Worm (Caenorhabditis elegans) whole organism, L2 larva: ENCODE measurements around the gene Y54G2A.44.

Experiments
- R02D3.7 ChIP-seq: fragments of 150-350 bp; optimal IDR thresholded peaks from 2 replicates; lab custom pipeline; 2014; ENCODE audit warnings: missing biosample characterization, missing genetic modification characterization
- Y55F3AM.14 ChIP-seq: fragments of 200-800 bp; sonication (Bioruptor generic); optimal IDR thresholded peaks from 2 replicates; lab custom pipeline; 2018; ENCODE audit warnings: mild to moderate bottlenecking, missing genetic modification characterization, missing compliant biosample characterization
- ZK546.5 ChIP-seq: sonication (generic microtip); optimal IDR thresholded peaks from 2 replicates; lab custom pipeline; 2017; ENCODE audit warnings: missing biosample characterization, missing genetic modification characterization
- alr-1 ChIP-seq: fragments of 150-350 bp; optimal IDR thresholded peaks from 2 replicates; lab custom pipeline; 2014; ENCODE audit warnings: missing biosample characterization, missing genetic modification characterization
- aly-2 ChIP-seq: fragments of 150-350 bp; optimal IDR thresholded peaks from 2 replicates; lab custom pipeline; 2014; ENCODE audit warnings: missing biosample characterization, missing genetic modification characterization
- blmp-1 ChIP-seq: sonication (generic microtip); optimal IDR thresholded peaks from 2 replicates; lab custom pipeline; 2017; ENCODE audit warnings: missing genetic modification characterization, mild to moderate bottlenecking, missing compliant biosample characterization, antibody characterized with exemption, moderate library complexity; ENCODE audit not compliant: insufficient read depth
- ceh-16 ChIP-seq: fragments of 150-350 bp; optimal IDR thresholded peaks from 2 replicates; lab custom pipeline; 2014; ENCODE audit warnings: missing biosample characterization, missing genetic modification characterization
- ceh-82 ChIP-seq: fragments of 150-350 bp; optimal IDR thresholded peaks from 2 replicates; lab custom pipeline; 2014; ENCODE audit warnings: missing biosample characterization, missing genetic modification characterization
- crh-2 ChIP-seq: sonication (generic microtip); optimal IDR thresholded peaks from 2 replicates; lab custom pipeline; 2017; ENCODE audit warnings: missing biosample characterization, missing genetic modification characterization
- dmd-4 ChIP-seq: sonication (generic microtip); optimal IDR thresholded peaks from 2 replicates; lab custom pipeline; 2017; ENCODE audit warnings: missing biosample characterization, missing genetic modification characterization
- elt-1 ChIP-seq: fragments of 150-350 bp; optimal IDR thresholded peaks from 2 replicates; lab custom pipeline; 2014; ENCODE audit warnings: missing biosample characterization, missing genetic modification characterization
- elt-3 ChIP-seq: sonication (generic microtip); optimal IDR thresholded peaks from 2 replicates; lab custom pipeline; 2017; ENCODE audit warnings: missing biosample characterization, missing genetic modification characterization
- gmeb-1 ChIP-seq: fragments of 150-350 bp; optimal IDR thresholded peaks from 2 replicates; lab custom pipeline; 2014; ENCODE audit warnings: missing biosample characterization, missing genetic modification characterization
- lin-11 ChIP-seq: fragments of 150-350 bp; sonication (generic microtip); optimal IDR thresholded peaks from 2 replicates; lab custom pipeline; 2014; ENCODE audit warnings: missing biosample characterization, missing genetic modification characterization, inconsistent platforms, mixed read lengths
- lin-39 ChIP-seq: fragments of 150-350 bp; optimal IDR thresholded peaks from 2 replicates; lab custom pipeline; 2014; ENCODE audit warnings: missing biosample characterization, missing genetic modification reagents, missing genetic modification characterization
- mab-5 ChIP-seq: fragments of 150-350 bp; optimal IDR thresholded peaks from 2 replicates; lab custom pipeline; 2014; ENCODE audit warnings: missing biosample characterization, missing genetic modification characterization
- mbf-1 ChIP-seq: sonication (generic microtip); optimal IDR thresholded peaks from 2 replicates; lab custom pipeline; 2017; ENCODE audit warnings: missing biosample characterization, missing genetic modification characterization
- mdl-1 ChIP-seq, 2 experiments: fragments of 150-350 bp in 1 of 2; sonication (generic microtip) in 1 of 2; optimal IDR thresholded peaks; 2 replicates each; lab custom pipeline; 2017; ENCODE audit warnings: missing biosample characterization in 2 of 2, missing genetic modification characterization in 2 of 2
- nhr-10 ChIP-seq: sonication (generic microtip); optimal IDR thresholded peaks from 2 replicates; lab custom pipeline; 2017; ENCODE audit warnings: missing biosample characterization, missing genetic modification characterization
- nhr-11 ChIP-seq: fragments of 150-350 bp; optimal IDR thresholded peaks from 2 replicates; lab custom pipeline; 2014; ENCODE audit warnings: missing biosample characterization, missing genetic modification characterization
- nhr-12 ChIP-seq: fragments of 150-350 bp; optimal IDR thresholded peaks from 2 replicates; lab custom pipeline; 2014; ENCODE audit warnings: missing biosample characterization, missing genetic modification characterization
- nhr-129 ChIP-seq: fragments of 150-350 bp; optimal IDR thresholded peaks from 2 replicates; lab custom pipeline; 2014; ENCODE audit warnings: missing biosample characterization, missing genetic modification characterization
- nhr-23 ChIP-seq: fragments of 150-350 bp; optimal IDR thresholded peaks from 2 replicates; lab custom pipeline; 2014; ENCODE audit warnings: missing biosample characterization, missing genetic modification reagents, missing genetic modification characterization
- nhr-237 ChIP-seq: fragments of 150-350 bp; optimal IDR thresholded peaks from 2 replicates; lab custom pipeline; 2014; ENCODE audit warnings: missing biosample characterization, missing genetic modification characterization
- nhr-25 ChIP-seq: fragments of 150-350 bp; sonication (generic microtip); optimal IDR thresholded peaks from 3 replicates; lab custom pipeline; 2014; ENCODE audit warnings: missing biosample characterization, missing genetic modification characterization
- nhr-6 ChIP-seq: fragments of 150-350 bp; optimal IDR thresholded peaks from 2 replicates; lab custom pipeline; 2014; ENCODE audit warnings: missing biosample characterization, missing genetic modification characterization
- nhr-77 ChIP-seq: fragments of 150-350 bp; optimal IDR thresholded peaks from 2 replicates; lab custom pipeline; 2014; ENCODE audit warnings: missing biosample characterization, missing genetic modification characterization
- peb-1 ChIP-seq: fragments of 150-350 bp; optimal IDR thresholded peaks from 2 replicates; lab custom pipeline; 2014; ENCODE audit warnings: missing biosample characterization, missing genetic modification characterization
- skn-1 ChIP-seq: sonication (generic microtip); optimal IDR thresholded peaks from 2 replicates; lab custom pipeline; 2017; ENCODE audit warnings: missing biosample characterization, missing genetic modification characterization
- sma-3 ChIP-seq: sonication (generic microtip); optimal IDR thresholded peaks from 2 replicates; lab custom pipeline; 2016; ENCODE audit warnings: missing genetic modification reagents, missing genetic modification characterization, missing compliant biosample characterization
- sma-9 ChIP-seq, 2 experiments: fragments of 150-350 bp in 1 of 2; sonication (generic microtip) in 1 of 2; optimal IDR thresholded peaks; 2 replicates each; lab custom pipeline; 2014 to 2016; ENCODE audit warnings: missing genetic modification characterization in 2 of 2, mild to moderate bottlenecking in 1 of 2, missing biosample characterization in 1 of 2, missing compliant biosample characterization in 1 of 2, missing genetic modification reagents in 1 of 2, moderate library complexity in 1 of 2
- snpc-4 ChIP-seq: fragments of 150-350 bp; optimal IDR thresholded peaks from 2 replicates; lab custom pipeline; 2014; ENCODE audit warnings: missing biosample characterization, missing genetic modification characterization
- unc-62 ChIP-seq: fragments of 150-350 bp; optimal IDR thresholded peaks from 2 replicates; lab custom pipeline; 2014; ENCODE audit warnings: missing biosample characterization, missing genetic modification reagents, missing genetic modification characterization
- zag-1 ChIP-seq: fragments of 150-350 bp; optimal IDR thresholded peaks from 2 replicates; lab custom pipeline; 2014; ENCODE audit warnings: missing biosample characterization, missing genetic modification characterization
- ztf-1 ChIP-seq: fragments of 200-800 bp; sonication (Bioruptor generic); conservative IDR thresholded peaks from 2 replicates; pipeline ENCODE4 v1.3.6; 2022; ENCODE audit warnings: missing genetic modification characterization, missing compliant biosample characterization
- ztf-4 ChIP-seq: fragments of 150-350 bp; optimal IDR thresholded peaks from 2 replicates; lab custom pipeline; 2014; ENCODE audit warnings: missing biosample characterization, missing genetic modification characterization

Y54G2A.44 gene

DNA sequence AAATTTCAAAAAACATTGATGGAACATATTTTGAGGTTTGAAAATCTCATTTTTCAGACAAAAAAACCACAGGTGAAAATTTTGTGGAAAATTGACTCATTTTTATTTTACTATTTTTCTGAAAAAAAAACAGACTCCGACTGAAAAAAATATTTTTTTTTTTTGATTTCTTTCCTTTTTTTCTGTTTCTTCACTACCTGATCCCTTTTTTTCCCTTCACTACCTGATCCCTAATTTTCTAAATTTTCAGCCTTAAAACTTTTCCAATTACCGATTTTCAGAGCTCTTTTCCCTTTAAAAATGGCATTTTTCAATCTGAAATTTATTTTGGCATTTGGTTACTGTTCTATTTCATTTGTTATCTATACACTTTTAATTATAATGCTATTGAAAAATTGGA is 39.3 kb upstream of the Y54G2A.44 start, which contains the start of gene Y54G2A.77:
Gene Y54G2A.77, plus strand, starts transcription at position 301 of the 400 bp plus-strand sequence.
- TF ChIP-seq nhr-10 (tag; lab: Kevin White, UChicago) (no peak), R02D3.7 (tag; lab: Kevin White, UChicago) (no peak), nhr-12 (no peak), gmeb-1 (tag; lab: Kevin White, UChicago) (no peak), mab-5 (tag; lab: Kevin White, UChicago) (no peak), alr-1 (tag; lab: Kevin White, UChicago) (no peak), peb-1 (tag; lab: Kevin White, UChicago) (no peak), elt-3 (tag; lab: Kevin White, UChicago) (no peak), nhr-77 (tag; lab: Kevin White, UChicago) (no peak), ztf-1 (GFP tag; lab: Robert Waterston, UW) (no peak), lin-11 (tag; lab: Kevin White, UChicago) (no peak), blmp-1 (tag; lab: Kevin White, UChicago) (no peak), ceh-16 (no peak), nhr-23 (tag; lab: Kevin White, UChicago) (no peak), crh-2 (tag; lab: Kevin White, UChicago) (no peak)

DNA sequence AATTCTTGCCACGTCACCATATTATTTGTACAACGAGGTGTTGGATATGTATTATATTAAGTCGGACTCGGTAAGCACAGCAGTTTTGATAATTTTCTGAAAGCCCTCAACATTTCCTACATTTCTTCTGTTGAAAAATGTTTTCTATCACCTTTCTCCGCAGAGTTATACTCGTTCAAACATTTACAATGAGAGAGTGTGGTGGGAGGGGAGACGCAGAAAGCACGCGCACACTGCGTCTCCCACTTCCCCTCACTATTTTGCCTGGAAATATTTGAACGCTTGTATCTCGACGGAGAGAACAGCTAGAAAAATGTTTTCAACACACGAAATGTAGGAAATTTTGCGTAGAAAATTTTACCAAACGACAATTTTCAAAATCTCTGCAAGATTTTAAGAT is 37.5 kb upstream of the Y54G2A.44 start:
- TF ChIP-seq nhr-25 (tag; lab: Kevin White, UChicago) = peak; percentile 22
- no peak for TF ChIP-seq sma-9 (GFP tag; optimal IDR thresholded peaks at IDR 0.05; lab: Kevin White, UChicago)
- no peak for TF ChIP-seq sma-9 (tag; optimal IDR thresholded peaks at IDR 0.05; lab: Kevin White, UChicago)

DNA sequence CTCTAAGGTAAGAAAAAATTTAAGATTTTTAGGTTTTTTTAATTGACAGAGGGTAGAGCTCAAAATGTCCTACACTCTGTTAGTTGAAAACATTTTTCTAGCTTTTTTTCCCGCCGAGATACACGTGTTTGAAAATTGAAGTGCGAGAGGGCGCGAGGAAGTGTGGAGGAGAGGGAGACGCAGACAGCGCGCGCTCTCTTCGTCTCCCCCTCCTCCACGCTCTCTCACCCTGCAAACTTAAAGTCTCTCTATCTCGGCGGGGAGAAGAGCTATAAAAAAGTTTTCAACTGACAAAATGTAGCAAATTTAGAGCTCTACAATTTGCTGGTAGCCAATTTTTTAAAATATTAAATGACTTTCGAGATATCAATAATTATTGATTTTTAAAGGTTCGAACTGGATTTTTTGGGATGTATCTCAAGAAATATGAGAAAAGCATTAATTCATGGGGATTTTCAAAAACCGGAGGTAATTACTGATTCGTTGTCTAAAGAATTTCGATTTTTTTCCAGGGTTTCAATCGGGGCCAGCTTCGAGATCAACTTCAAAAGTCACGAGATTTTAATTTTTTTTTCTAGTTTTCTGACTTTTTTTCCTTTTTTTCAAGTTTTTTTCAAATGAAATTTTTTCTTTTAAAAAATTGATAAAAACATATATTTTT is 36.5 kb upstream of the Y54G2A.44 start:
- peak; percentile 40 for TF ChIP-seq Y55F3AM.14 (GFP tag; lab: Kevin White, UChicago)
- TF ChIP-seq elt-3 (tag; lab: Kevin White, UChicago) = no peak
- no peak for TF ChIP-seq lin-39
- TF ChIP-seq nhr-25 (tag; lab: Kevin White, UChicago) = peak; percentile 67
- no peak for TF ChIP-seq unc-62 (GFP tag; lab: Kevin White, UChicago)
- no peak for TF ChIP-seq crh-2 (tag; lab: Kevin White, UChicago)
- TF ChIP-seq sma-3 (GFP tag; lab: Kevin White, UChicago) = no peak

DNA sequence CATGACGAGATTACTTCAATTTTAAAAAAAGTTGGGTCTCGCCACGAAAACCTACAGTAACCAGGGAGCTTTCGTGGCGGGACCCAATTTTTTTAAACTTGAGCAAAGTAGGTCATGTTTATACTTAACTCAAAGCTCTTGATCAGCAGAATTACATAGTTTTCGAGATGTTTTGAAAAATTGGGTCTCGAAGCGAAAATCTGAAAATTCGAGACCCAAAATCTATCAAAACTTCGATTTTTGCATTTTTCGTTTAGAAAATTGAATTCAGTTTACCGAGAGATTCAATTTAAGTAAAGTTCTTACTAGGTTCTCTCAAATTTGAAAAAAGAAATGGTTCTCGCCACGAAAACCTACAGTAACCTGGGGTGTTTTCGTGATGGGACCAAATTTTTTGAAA is 31.6 kb upstream of the Y54G2A.44 start:
- TF ChIP-seq dmd-4 (tag; lab: Kevin White, UChicago) (no peak), blmp-1 (tag; lab: Kevin White, UChicago) (no peak), ztf-4 (tag; lab: Kevin White, UChicago) (no peak), aly-2 (no peak), ceh-82 (tag; lab: Kevin White, UChicago) (no peak), snpc-4 (tag; lab: Kevin White, UChicago) (no peak), nhr-77 (tag; lab: Kevin White, UChicago) (no peak), nhr-11 (tag; lab: Kevin White, UChicago) (no peak), ztf-1 (GFP tag; lab: Robert Waterston, UW) (no peak), nhr-237 (tag; lab: Kevin White, UChicago) (no peak), lin-39 (no peak), mbf-1 (tag; lab: Kevin White, UChicago) (no peak), ZK546.5 (no peak), nhr-23 (tag; lab: Kevin White, UChicago) (no peak)

DNA sequence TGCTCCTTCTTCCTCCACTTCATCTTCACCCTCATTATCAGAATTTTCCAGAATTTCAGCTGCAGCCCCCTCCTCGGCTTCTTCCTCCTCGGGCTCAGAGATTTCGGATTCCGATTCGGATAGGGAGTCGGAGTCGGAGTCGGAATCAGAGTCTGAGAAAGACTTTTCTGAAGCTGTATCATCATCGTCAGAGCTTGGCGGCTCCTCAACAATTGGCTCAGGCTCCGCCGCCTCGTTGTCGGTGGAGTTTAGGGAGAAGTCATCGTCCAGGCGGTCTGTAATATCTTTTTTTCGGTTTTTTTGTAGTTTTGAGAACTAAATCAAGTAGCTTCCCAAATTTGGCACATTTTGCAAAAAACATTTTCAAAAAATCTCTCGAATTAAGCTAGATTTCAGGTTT is 30.8 kb upstream of the Y54G2A.44 start:
- no peak for TF ChIP-seq mdl-1 (tag; optimal IDR thresholded peaks at IDR 0.05; lab: Kevin White, UChicago)
- TF ChIP-seq nhr-237 (tag; lab: Kevin White, UChicago) = no peak
- no peak for TF ChIP-seq nhr-10 (tag; lab: Kevin White, UChicago)
- no peak for TF ChIP-seq zag-1
- no peak for TF ChIP-seq ztf-1 (GFP tag; lab: Robert Waterston, UW)
- no peak for TF ChIP-seq nhr-129 (tag; lab: Kevin White, UChicago)
- no peak for TF ChIP-seq aly-2
- TF ChIP-seq nhr-6 (tag; lab: Kevin White, UChicago) = no peak
- no peak for TF ChIP-seq snpc-4 (tag; lab: Kevin White, UChicago)
- TF ChIP-seq skn-1 = no peak
- TF ChIP-seq elt-1 = no peak
